Worm (Caenorhabditis elegans) whole organism, L1 larva: Measurements from ENCODE around the gene F42G8.8.

Experiments
- ceh-8 ChIP-seq: fragments of 200-800 bp; sonication (Bioruptor generic); optimal IDR thresholded peaks from 2 replicates; lab custom pipeline; 2018; ENCODE audit warnings: mild to moderate bottlenecking, missing genetic modification characterization, moderate library complexity, missing compliant biosample characterization
- fos-1 ChIP-seq: fragments of 150-350 bp; optimal IDR thresholded peaks from 2 replicates; lab custom pipeline; 2014; ENCODE audit warnings: missing biosample characterization, missing genetic modification characterization
- nhr-84 ChIP-seq: sonication (generic microtip); optimal IDR thresholded peaks from 2 replicates; lab custom pipeline; 2017; ENCODE audit warnings: missing biosample characterization, missing genetic modification characterization
- nhr-90 ChIP-seq: sonication (generic microtip); optimal IDR thresholded peaks from 2 replicates; lab custom pipeline; 2016; ENCODE audit warnings: mild to moderate bottlenecking, missing genetic modification characterization, missing compliant biosample characterization; ENCODE audit not compliant: poor library complexity

- no peak for TF ChIP-seq nhr-90 (tag; lab: Kevin White, UChicago)
- TF ChIP-seq fos-1 (tag; lab: Kevin White, UChicago), result no peak
- TF ChIP-seq nhr-84 (tag; lab: Kevin White, UChicago), result no peak
- TF ChIP-seq ceh-8, result no peak
Observed at ce11 chrIV:8070934-8071333, 48.0 kb upstream of the F42G8.8 start.
